Fruit fly (Drosophila melanogaster) whole organism: Measurements from ENCODE around the gene Npc2e.

Experiments used
- CG8478 ChIP-seq: fragments of >200 bp; optimal IDR thresholded peaks from 2 replicates; lab custom pipeline; 2018; ENCODE audit warnings: inconsistent platforms
- Dll ChIP-seq: fragments of >200 bp; optimal IDR thresholded peaks from 2 replicates; lab custom pipeline; 2017
- EcR ChIP-seq, 2 experiments: fragments of >200 bp; optimal IDR thresholded peaks; 2 replicates each; lab custom pipeline; 2017; ENCODE audit warnings: missing biosample characterization in 2 of 2, missing genetic modification characterization in 2 of 2, missing genetic modification reagents in 2 of 2
- pan ChIP-seq: fragments of >200 bp; optimal IDR thresholded peaks from 2 replicates; lab custom pipeline; 2017
- psq ChIP-seq: fragments of >200 bp; optimal IDR thresholded peaks from 2 replicates; lab custom pipeline; 2017
- usp ChIP-seq: fragments of >200 bp; optimal IDR thresholded peaks from 2 replicates; lab custom pipeline; 2017; ENCODE audit warnings: missing biosample characterization, missing genetic modification characterization, mixed read lengths

Npc2e gene

dm6 chr3R:10052695-10053382 lies at the start of gene Npc2e, which contains the start of gene Fancl:
Gene Npc2e, plus strand, starts transcription at chr3R:10053332.
Gene Fancl, minus strand, starts transcription at chr3R:10052869.
- TF ChIP-seq psq (lab: Kevin White, UChicago) (no peak), pan (lab: Kevin White, UChicago) (no peak), CG8478 (lab: Kevin White, UChicago) (no peak), EcR (GFP tag; optimal IDR thresholded peaks at IDR 0.05; lab: Kevin White, UChicago) (no peak), Dll (lab: Kevin White, UChicago) (no peak)

dm6 chr3R:10024032-10024712 lies 29.0 kb upstream of the Npc2e start:
- TF ChIP-seq psq (lab: Kevin White, UChicago), result no peak
- no peak for TF ChIP-seq CG8478 (lab: Kevin White, UChicago)
- no peak for TF ChIP-seq pan (lab: Kevin White, UChicago)
- TF ChIP-seq EcR (GFP tag; optimal IDR thresholded peaks at IDR 0.05; lab: Kevin White, UChicago), result no peak
- no peak for TF ChIP-seq Dll (lab: Kevin White, UChicago)
- no peak for TF ChIP-seq usp (GFP tag; lab: Kevin White, UChicago)

- TF ChIP-seq EcR (GFP tag; optimal IDR thresholded peaks at IDR 0.05; lab: Kevin White, UChicago), result no peak
- no peak for TF ChIP-seq pan (lab: Kevin White, UChicago)
- no peak for TF ChIP-seq psq (lab: Kevin White, UChicago)
- TF ChIP-seq CG8478 (lab: Kevin White, UChicago), result no peak
- no peak for TF ChIP-seq Dll (lab: Kevin White, UChicago)
- TF ChIP-seq usp (GFP tag; lab: Kevin White, UChicago), result no peak
Measured at dm6 chr3R:10025050-10025449, 28.1 kb upstream of the Npc2e start, which contains the start of gene CG31407. Gene CG31407, minus strand, starts transcription at chr3R:10025150.

dm6 chr3R:10028378-10028777 lies 24.8 kb upstream of the Npc2e start:
- TF ChIP-seq usp (GFP tag; lab: Kevin White, UChicago) (no peak), psq (lab: Kevin White, UChicago) (no peak), Dll (lab: Kevin White, UChicago) (no peak), CG8478 (lab: Kevin White, UChicago) (no peak), EcR (GFP tag; optimal IDR thresholded peaks at IDR 0.05; lab: Kevin White, UChicago) (no peak), pan (lab: Kevin White, UChicago) (no peak)

dm6 chr3R:10031480-10031879 lies 21.7 kb upstream of the Npc2e start:
- TF ChIP-seq Dll (lab: Kevin White, UChicago) (no peak), psq (lab: Kevin White, UChicago) (no peak), pan (lab: Kevin White, UChicago) (no peak), CG8478 (lab: Kevin White, UChicago) (no peak), usp (GFP tag; lab: Kevin White, UChicago) (no peak), EcR (GFP tag; optimal IDR thresholded peaks at IDR 0.05; lab: Kevin White, UChicago) (no peak)

- TF ChIP-seq CG8478 (lab: Kevin White, UChicago), result no peak
Measured at dm6 chr3R:10032951-10033720, 20.0 kb upstream of the Npc2e start.

- TF ChIP-seq usp (GFP tag; lab: Kevin White, UChicago) (no peak), EcR (GFP tag; optimal IDR thresholded peaks at IDR 0.05; lab: Kevin White, UChicago) (no peak), Dll (lab: Kevin White, UChicago) (no peak), psq (lab: Kevin White, UChicago) (no peak), CG8478 (lab: Kevin White, UChicago) (no peak), pan (lab: Kevin White, UChicago) (no peak)
Measured at dm6 chr3R:10034995-10035446, 18.1 kb upstream of the Npc2e start.

- TF ChIP-seq CG8478 (lab: Kevin White, UChicago), result no peak
- no peak for TF ChIP-seq Dll (lab: Kevin White, UChicago)
- TF ChIP-seq pan (lab: Kevin White, UChicago), result no peak
- TF ChIP-seq EcR (GFP tag; optimal IDR thresholded peaks at IDR 0.05; lab: Kevin White, UChicago), result no peak
- TF ChIP-seq usp (GFP tag; lab: Kevin White, UChicago), result no peak
- TF ChIP-seq psq (lab: Kevin White, UChicago), result no peak
Measured at dm6 chr3R:10035765-10036164, 17.4 kb upstream of the Npc2e start.

dm6 chr3R:10039188-10039587 lies 13.9 kb upstream of the Npc2e start:
- TF ChIP-seq pan (lab: Kevin White, UChicago) (no peak), Dll (lab: Kevin White, UChicago) (no peak), usp (GFP tag; lab: Kevin White, UChicago) (no peak), psq (lab: Kevin White, UChicago) (no peak), CG8478 (lab: Kevin White, UChicago) (no peak), EcR (GFP tag; optimal IDR thresholded peaks at IDR 0.05; lab: Kevin White, UChicago) (no peak)

dm6 chr3R:10040505-10040904 lies 12.6 kb upstream of the Npc2e start:
- TF ChIP-seq EcR (GFP tag; optimal IDR thresholded peaks at IDR 0.05; lab: Kevin White, UChicago) (peak; percentile 57 to 64), CG8478 (lab: Kevin White, UChicago) (no peak)
